Worm (Caenorhabditis elegans) whole organism, L2 larva: Measurements from ENCODE around the gene oef-1.

Experiments used
- C34F6.9 ChIP-seq: fragments of 150-350 bp; optimal IDR thresholded peaks from 2 replicates; lab custom pipeline; 2014; ENCODE audit warnings: missing biosample characterization, missing genetic modification characterization
- F13H6.1 ChIP-seq: sonication (generic microtip); optimal IDR thresholded peaks from 2 replicates; lab custom pipeline; 2016; ENCODE audit warnings: missing genetic modification characterization, missing compliant biosample characterization
- R02D3.7 ChIP-seq: fragments of 150-350 bp; optimal IDR thresholded peaks from 2 replicates; lab custom pipeline; 2014; ENCODE audit warnings: missing biosample characterization, missing genetic modification characterization
- Y55F3AM.14 ChIP-seq: fragments of 200-800 bp; sonication (Bioruptor generic); optimal IDR thresholded peaks from 2 replicates; lab custom pipeline; 2018; ENCODE audit warnings: mild to moderate bottlenecking, missing genetic modification characterization, missing compliant biosample characterization
- ZK546.5 ChIP-seq: sonication (generic microtip); optimal IDR thresholded peaks from 2 replicates; lab custom pipeline; 2017; ENCODE audit warnings: missing biosample characterization, missing genetic modification characterization
- alr-1 ChIP-seq: fragments of 150-350 bp; optimal IDR thresholded peaks from 2 replicates; lab custom pipeline; 2014; ENCODE audit warnings: missing biosample characterization, missing genetic modification characterization
- aly-2 ChIP-seq: fragments of 150-350 bp; optimal IDR thresholded peaks from 2 replicates; lab custom pipeline; 2014; ENCODE audit warnings: missing biosample characterization, missing genetic modification characterization
- ama-1 ChIP-seq: fragments of 150-350 bp; optimal IDR thresholded peaks from 2 replicates; lab custom pipeline; 2018; ENCODE audit warnings: inconsistent platforms
- blmp-1 ChIP-seq: sonication (generic microtip); optimal IDR thresholded peaks from 2 replicates; lab custom pipeline; 2017; ENCODE audit warnings: missing genetic modification characterization, mild to moderate bottlenecking, missing compliant biosample characterization, antibody characterized with exemption, moderate library complexity; ENCODE audit not compliant: insufficient read depth
- ceh-16 ChIP-seq: fragments of 150-350 bp; optimal IDR thresholded peaks from 2 replicates; lab custom pipeline; 2014; ENCODE audit warnings: missing biosample characterization, missing genetic modification characterization
- ceh-82 ChIP-seq: fragments of 150-350 bp; optimal IDR thresholded peaks from 2 replicates; lab custom pipeline; 2014; ENCODE audit warnings: missing biosample characterization, missing genetic modification characterization
- crh-2 ChIP-seq: sonication (generic microtip); optimal IDR thresholded peaks from 2 replicates; lab custom pipeline; 2017; ENCODE audit warnings: missing biosample characterization, missing genetic modification characterization
- dmd-4 ChIP-seq: sonication (generic microtip); optimal IDR thresholded peaks from 2 replicates; lab custom pipeline; 2017; ENCODE audit warnings: missing biosample characterization, missing genetic modification characterization
- egl-27 ChIP-seq: sonication (generic microtip); optimal IDR thresholded peaks from 3 replicates; lab custom pipeline; 2017; ENCODE audit warnings: missing biosample characterization, missing genetic modification reagents, missing genetic modification characterization
- elt-1 ChIP-seq: fragments of 150-350 bp; optimal IDR thresholded peaks from 2 replicates; lab custom pipeline; 2014; ENCODE audit warnings: missing biosample characterization, missing genetic modification characterization
- elt-3 ChIP-seq: sonication (generic microtip); optimal IDR thresholded peaks from 2 replicates; lab custom pipeline; 2017; ENCODE audit warnings: missing biosample characterization, missing genetic modification characterization
- fos-1 ChIP-seq: fragments of 150-350 bp; optimal IDR thresholded peaks from 2 replicates; lab custom pipeline; 2014; ENCODE audit warnings: missing biosample characterization, missing genetic modification characterization
- gmeb-1 ChIP-seq: fragments of 150-350 bp; optimal IDR thresholded peaks from 2 replicates; lab custom pipeline; 2014; ENCODE audit warnings: missing biosample characterization, missing genetic modification characterization
- lin-11 ChIP-seq: fragments of 150-350 bp; sonication (generic microtip); optimal IDR thresholded peaks from 2 replicates; lab custom pipeline; 2014; ENCODE audit warnings: missing biosample characterization, missing genetic modification characterization, inconsistent platforms, mixed read lengths
- lin-13 ChIP-seq: fragments of 150-350 bp; optimal IDR thresholded peaks from 2 replicates; lab custom pipeline; 2014; ENCODE audit warnings: missing biosample characterization, missing genetic modification reagents, missing genetic modification characterization
- lin-39 ChIP-seq: fragments of 150-350 bp; optimal IDR thresholded peaks from 2 replicates; lab custom pipeline; 2014; ENCODE audit warnings: missing biosample characterization, missing genetic modification reagents, missing genetic modification characterization
- lsy-2 ChIP-seq, 2 experiments: fragments of 150-350 bp in 1 of 2; sonication (generic microtip) in 1 of 2; optimal IDR thresholded peaks; 2 replicates each; lab custom pipeline; 2014 to 2017; ENCODE audit warnings: missing biosample characterization in 2 of 2, missing genetic modification characterization in 2 of 2
- mab-5 ChIP-seq: fragments of 150-350 bp; optimal IDR thresholded peaks from 2 replicates; lab custom pipeline; 2014; ENCODE audit warnings: missing biosample characterization, missing genetic modification characterization
- mbf-1 ChIP-seq: sonication (generic microtip); optimal IDR thresholded peaks from 2 replicates; lab custom pipeline; 2017; ENCODE audit warnings: missing biosample characterization, missing genetic modification characterization
- mdl-1 ChIP-seq, 2 experiments: fragments of 150-350 bp in 1 of 2; sonication (generic microtip) in 1 of 2; optimal IDR thresholded peaks; 2 replicates each; lab custom pipeline; 2017; ENCODE audit warnings: missing biosample characterization in 2 of 2, missing genetic modification characterization in 2 of 2
- nhr-10 ChIP-seq: sonication (generic microtip); optimal IDR thresholded peaks from 2 replicates; lab custom pipeline; 2017; ENCODE audit warnings: missing biosample characterization, missing genetic modification characterization
- nhr-11 ChIP-seq: fragments of 150-350 bp; optimal IDR thresholded peaks from 2 replicates; lab custom pipeline; 2014; ENCODE audit warnings: missing biosample characterization, missing genetic modification characterization
- nhr-12 ChIP-seq: fragments of 150-350 bp; optimal IDR thresholded peaks from 2 replicates; lab custom pipeline; 2014; ENCODE audit warnings: missing biosample characterization, missing genetic modification characterization
- nhr-129 ChIP-seq: fragments of 150-350 bp; optimal IDR thresholded peaks from 2 replicates; lab custom pipeline; 2014; ENCODE audit warnings: missing biosample characterization, missing genetic modification characterization
- nhr-21 ChIP-seq: fragments of 150-350 bp; optimal IDR thresholded peaks from 2 replicates; lab custom pipeline; 2014; ENCODE audit warnings: missing biosample characterization, missing genetic modification characterization
- nhr-23 ChIP-seq: fragments of 150-350 bp; optimal IDR thresholded peaks from 2 replicates; lab custom pipeline; 2014; ENCODE audit warnings: missing biosample characterization, missing genetic modification reagents, missing genetic modification characterization
- nhr-237 ChIP-seq: fragments of 150-350 bp; optimal IDR thresholded peaks from 2 replicates; lab custom pipeline; 2014; ENCODE audit warnings: missing biosample characterization, missing genetic modification characterization
- nhr-25 ChIP-seq: fragments of 150-350 bp; sonication (generic microtip); optimal IDR thresholded peaks from 3 replicates; lab custom pipeline; 2014; ENCODE audit warnings: missing biosample characterization, missing genetic modification characterization
- nhr-6 ChIP-seq: fragments of 150-350 bp; optimal IDR thresholded peaks from 2 replicates; lab custom pipeline; 2014; ENCODE audit warnings: missing biosample characterization, missing genetic modification characterization
- nhr-77 ChIP-seq: fragments of 150-350 bp; optimal IDR thresholded peaks from 2 replicates; lab custom pipeline; 2014; ENCODE audit warnings: missing biosample characterization, missing genetic modification characterization
- peb-1 ChIP-seq: fragments of 150-350 bp; optimal IDR thresholded peaks from 2 replicates; lab custom pipeline; 2014; ENCODE audit warnings: missing biosample characterization, missing genetic modification characterization
- sem-4 ChIP-seq: fragments of 150-350 bp; optimal IDR thresholded peaks from 2 replicates; lab custom pipeline; 2014; ENCODE audit warnings: missing biosample characterization, missing genetic modification reagents, missing genetic modification characterization
- skn-1 ChIP-seq: sonication (generic microtip); optimal IDR thresholded peaks from 2 replicates; lab custom pipeline; 2017; ENCODE audit warnings: missing biosample characterization, missing genetic modification characterization
- sma-3 ChIP-seq: sonication (generic microtip); optimal IDR thresholded peaks from 2 replicates; lab custom pipeline; 2016; ENCODE audit warnings: missing genetic modification reagents, missing genetic modification characterization, missing compliant biosample characterization
- sma-9 ChIP-seq, 2 experiments: fragments of 150-350 bp in 1 of 2; sonication (generic microtip) in 1 of 2; optimal IDR thresholded peaks; 2 replicates each; lab custom pipeline; 2014 to 2016; ENCODE audit warnings: missing genetic modification characterization in 2 of 2, mild to moderate bottlenecking in 1 of 2, missing biosample characterization in 1 of 2, missing compliant biosample characterization in 1 of 2, missing genetic modification reagents in 1 of 2, moderate library complexity in 1 of 2
- snpc-4 ChIP-seq: fragments of 150-350 bp; optimal IDR thresholded peaks from 2 replicates; lab custom pipeline; 2014; ENCODE audit warnings: missing biosample characterization, missing genetic modification characterization
- unc-39 ChIP-seq: fragments of 150-350 bp; optimal IDR thresholded peaks from 2 replicates; lab custom pipeline; 2014; ENCODE audit warnings: missing biosample characterization, missing genetic modification characterization
- unc-55 ChIP-seq: fragments of 150-350 bp; sonication (generic microtip); optimal IDR thresholded peaks from 3 replicates; lab custom pipeline; 2014; ENCODE audit warnings: missing biosample characterization, missing genetic modification reagents, missing genetic modification characterization
- unc-62 ChIP-seq: fragments of 150-350 bp; optimal IDR thresholded peaks from 2 replicates; lab custom pipeline; 2014; ENCODE audit warnings: missing biosample characterization, missing genetic modification reagents, missing genetic modification characterization
- zag-1 ChIP-seq: fragments of 150-350 bp; optimal IDR thresholded peaks from 2 replicates; lab custom pipeline; 2014; ENCODE audit warnings: missing biosample characterization, missing genetic modification characterization
- ztf-1 ChIP-seq: fragments of 200-800 bp; sonication (Bioruptor generic); conservative IDR thresholded peaks from 2 replicates; pipeline ENCODE4 v1.3.6; 2022; ENCODE audit warnings: missing genetic modification characterization, missing compliant biosample characterization
- ztf-11 ChIP-seq: sonication (generic microtip); optimal IDR thresholded peaks from 2 replicates; lab custom pipeline; 2017; ENCODE audit warnings: missing biosample characterization, missing genetic modification characterization
- ztf-4 ChIP-seq: fragments of 150-350 bp; optimal IDR thresholded peaks from 2 replicates; lab custom pipeline; 2014; ENCODE audit warnings: missing biosample characterization, missing genetic modification characterization

Gene oef-1

DNA sequence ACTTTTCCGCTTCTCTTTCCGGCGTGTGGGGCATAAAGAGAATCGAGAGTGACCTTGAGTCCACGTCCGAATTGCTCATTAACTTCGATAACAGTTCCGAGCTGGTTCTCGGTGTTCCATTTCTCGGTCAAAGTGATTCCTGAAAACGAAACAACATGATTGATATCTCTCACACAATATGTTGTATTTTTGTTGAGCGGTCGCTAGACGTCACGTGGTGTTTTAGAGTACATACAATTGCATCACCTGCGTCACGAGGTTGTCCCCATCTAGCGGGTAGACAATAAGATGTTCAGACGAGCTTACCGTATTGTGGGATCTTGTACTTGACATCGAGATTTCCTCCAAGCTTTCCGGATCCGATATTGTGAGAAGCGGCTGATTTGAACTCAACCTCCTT is 40.9 kb upstream of the oef-1 start (continued):
- TF ChIP-seq zag-1 (tag; lab: Kevin White, UChicago) (no peak), Y55F3AM.14 (GFP tag; lab: Kevin White, UChicago) (no peak), nhr-25 (peak; percentile 58), gmeb-1 (tag; lab: Kevin White, UChicago) (peak; percentile 56), nhr-129 (tag; lab: Kevin White, UChicago) (peak; percentile 99), blmp-1 (tag; lab: Kevin White, UChicago) (no peak), ZK546.5 (no peak), R02D3.7 (no peak), lin-39 (tag; lab: Kevin White, UChicago) (no peak), nhr-11 (tag; lab: Kevin White, UChicago) (no peak), sma-3 (GFP tag; lab: Kevin White, UChicago) (peak; percentile 28), aly-2 (tag; lab: Kevin White, UChicago) (no peak), sem-4 (tag; lab: Kevin White, UChicago) (peak; percentile 22)

- TF ChIP-seq nhr-237 (tag; lab: Kevin White, UChicago) = no peak
- peak; percentile 85 for TF ChIP-seq unc-55 (GFP tag; lab: Kevin White, UChicago)
- TF ChIP-seq egl-27 = peak; percentile 42
- TF ChIP-seq lin-11 (tag; lab: Kevin White, UChicago) = peak; percentile 57
- peak; percentile 27 for TF ChIP-seq ceh-16 (tag; lab: Kevin White, UChicago)
- no peak for TF ChIP-seq R02D3.7
- TF ChIP-seq mbf-1 = no peak
- no peak for TF ChIP-seq nhr-11 (tag; lab: Kevin White, UChicago)
- TF ChIP-seq fos-1 (tag; lab: Kevin White, UChicago) = peak; percentile 88
- TF ChIP-seq ceh-82 = no peak
- peak; percentile 42 for TF ChIP-seq sem-4 (tag; lab: Kevin White, UChicago)
- TF ChIP-seq peb-1 = no peak
- peak; percentile 89 for TF ChIP-seq gmeb-1 (tag; lab: Kevin White, UChicago)
- peak; percentile 16 to 61 for TF ChIP-seq mdl-1 (tag; optimal IDR thresholded peaks at IDR 0.05; lab: Kevin White, UChicago)
- peak; percentile 80 for TF ChIP-seq ama-1
- TF ChIP-seq lsy-2 (tag; optimal IDR thresholded peaks at IDR 0.05; lab: Kevin White, UChicago) = peak; percentile 49 to 86
- peak; percentile 70 for TF ChIP-seq zag-1 (tag; lab: Kevin White, UChicago)
- peak; percentile 86 for TF ChIP-seq sma-3 (GFP tag; lab: Kevin White, UChicago)
- TF ChIP-seq nhr-77 (tag; lab: Kevin White, UChicago) = no peak
- no peak for TF ChIP-seq skn-1 (tag; lab: Kevin White, UChicago)
- TF ChIP-seq F13H6.1 (tag; lab: Kevin White, UChicago) = peak; percentile 81
- peak; percentile 77 for TF ChIP-seq C34F6.9
- TF ChIP-seq nhr-25 = peak; percentile 77
- no peak for TF ChIP-seq nhr-23
- TF ChIP-seq alr-1 = no peak
- no peak for TF ChIP-seq nhr-12 (tag; lab: Kevin White, UChicago)
- TF ChIP-seq unc-62 = no peak
- no peak for TF ChIP-seq ZK546.5
- no peak for TF ChIP-seq elt-1 (tag; lab: Kevin White, UChicago)
- TF ChIP-seq nhr-10 = no peak
- no peak for TF ChIP-seq Y55F3AM.14 (GFP tag; lab: Kevin White, UChicago)
- TF ChIP-seq ztf-11 (tag; lab: Kevin White, UChicago) = no peak
- peak; percentile 59 for TF ChIP-seq sma-9 (GFP tag; optimal IDR thresholded peaks at IDR 0.05; lab: Kevin White, UChicago)
- TF ChIP-seq sma-9 (tag; optimal IDR thresholded peaks at IDR 0.05; lab: Kevin White, UChicago) = no peak
- TF ChIP-seq dmd-4 (tag; lab: Kevin White, UChicago) = no peak
- TF ChIP-seq nhr-6 = peak; percentile 25
- peak; percentile 74 for TF ChIP-seq nhr-21
- no peak for TF ChIP-seq ztf-1
- TF ChIP-seq unc-39 (tag; lab: Kevin White, UChicago) = no peak
- no peak for TF ChIP-seq lin-39 (tag; lab: Kevin White, UChicago)
- peak; percentile 51 for TF ChIP-seq ztf-4
- no peak for TF ChIP-seq mab-5 (tag; lab: Kevin White, UChicago)
- TF ChIP-seq crh-2 (tag; lab: Kevin White, UChicago) = peak; percentile 92
- TF ChIP-seq nhr-129 (tag; lab: Kevin White, UChicago) = peak; percentile 87
- no peak for TF ChIP-seq elt-3 (tag; lab: Kevin White, UChicago)
- TF ChIP-seq aly-2 (tag; lab: Kevin White, UChicago) = no peak
- TF ChIP-seq blmp-1 (tag; lab: Kevin White, UChicago) = peak; percentile 57
- peak; percentile 44 for TF ChIP-seq snpc-4 (tag; lab: Kevin White, UChicago)
- peak; percentile 80 for TF ChIP-seq lin-13 (GFP tag; lab: Kevin White, UChicago)
Measured at ce11 chrIV:7507841-7508509, 40.2 kb upstream of the oef-1 start, which contains the start of the genes vdac-1 and R05G6.5. TSS of gene vdac-1 (minus strand) at chrIV:7507891. TSS of gene R05G6.5 (plus strand) at chrIV:7508367.
